Fruit fly (Drosophila melanogaster) whole organism, adult: Measurements from ENCODE around the gene EAChm.
A peak's percentile ranks its signal among the peaks of the same experiment; 100 is the strongest.

Source experiments
- CG11617 ChIP-seq: fragments of 200-800 bp; sonication (Bioruptor generic); optimal IDR thresholded peaks from 2 replicates; lab custom pipeline; 2017; ENCODE audit warnings: mild to moderate bottlenecking, missing biosample characterization, missing genetic modification reagents, missing genetic modification characterization
- CG12768 ChIP-seq: fragments of 200-800 bp; sonication (Bioruptor generic); optimal IDR thresholded peaks from 2 replicates; lab custom pipeline; 2017; ENCODE audit warnings: missing biosample characterization, missing genetic modification characterization, mild to moderate bottlenecking, moderate library complexity, missing genetic modification reagents
- CG14711 ChIP-seq: fragments of 200-800 bp; sonication (Bioruptor generic); optimal IDR thresholded peaks from 2 replicates; lab custom pipeline; 2018; ENCODE audit warnings: missing biosample characterization, mild to moderate bottlenecking, missing genetic modification characterization, moderate library complexity
- CG1620 ChIP-seq: fragments of 200-800 bp; sonication (Bioruptor generic); optimal IDR thresholded peaks from 2 replicates; lab custom pipeline; 2016; ENCODE audit warnings: missing biosample characterization, missing genetic modification characterization
- CG33017 ChIP-seq: fragments of 200-800 bp; sonication (Bioruptor generic); optimal IDR thresholded peaks from 2 replicates; lab custom pipeline; 2018; ENCODE audit warnings: missing biosample characterization, mild to moderate bottlenecking, missing genetic modification characterization, moderate library complexity
- CG5204 ChIP-seq: fragments of 200-800 bp; sonication (Bioruptor generic); optimal IDR thresholded peaks from 2 replicates; lab custom pipeline; 2016; ENCODE audit warnings: missing biosample characterization, missing genetic modification characterization
- CG7045 ChIP-seq: fragments of 200-800 bp; sonication (Bioruptor generic); optimal IDR thresholded peaks from 2 replicates; lab custom pipeline; 2017; ENCODE audit warnings: missing biosample characterization, mild to moderate bottlenecking, missing genetic modification characterization
- CG7101 ChIP-seq: fragments of 200-800 bp; sonication (Bioruptor generic); optimal IDR thresholded peaks from 2 replicates; lab custom pipeline; 2018; ENCODE audit warnings: missing biosample characterization, mild to moderate bottlenecking, missing genetic modification characterization, moderate library complexity
- Clk ChIP-seq: fragments of 200-800 bp; sonication (Bioruptor generic); optimal IDR thresholded peaks from 2 replicates; lab custom pipeline; 2017; ENCODE audit warnings: missing biosample characterization, missing genetic modification characterization
- Crg-1 ChIP-seq: fragments of 200-800 bp; sonication (Bioruptor generic); optimal IDR thresholded peaks from 2 replicates; lab custom pipeline; 2016; ENCODE audit warnings: missing biosample characterization, missing genetic modification characterization
- Hr96 ChIP-seq: fragments of 200-800 bp; sonication (Bioruptor generic); optimal IDR thresholded peaks from 2 replicates; lab custom pipeline; 2016; ENCODE audit warnings: missing biosample characterization, missing genetic modification characterization
- Mnt ChIP-seq: fragments of 200-800 bp; sonication (Bioruptor generic); optimal IDR thresholded peaks from 2 replicates; lab custom pipeline; 2016; ENCODE audit warnings: missing biosample characterization, mild to moderate bottlenecking, missing genetic modification characterization
- bab1 ChIP-seq: fragments of 200-800 bp; sonication (Bioruptor generic); optimal IDR thresholded peaks from 3 replicates; lab custom pipeline; 2019; ENCODE audit warnings: missing biosample characterization, mild to moderate bottlenecking, missing genetic modification characterization, moderate library complexity
- cic ChIP-seq: fragments of 200-800 bp; sonication (Bioruptor generic); optimal IDR thresholded peaks from 2 replicates; lab custom pipeline; 2017; ENCODE audit warnings: missing biosample characterization, mild to moderate bottlenecking, missing genetic modification characterization, moderate library complexity
- cnc ChIP-seq, 2 experiments: fragments of >200 bp; optimal IDR thresholded peaks; 2 replicates each; lab custom pipeline; 2017
- kay ChIP-seq: fragments of 200-800 bp; sonication (Bioruptor generic); peaks from one replicate; lab custom pipeline; 2016; ENCODE audit warnings: missing biosample characterization, missing genetic modification characterization, borderline replicate concordance
- ovo ChIP-seq: fragments of 200-800 bp; sonication (Bioruptor generic); optimal IDR thresholded peaks from 2 replicates; lab custom pipeline; 2016; ENCODE audit warnings: missing biosample characterization, missing genetic modification characterization
- pad ChIP-seq: fragments of 200-800 bp; sonication (Bioruptor generic); optimal IDR thresholded peaks from 3 replicates; lab custom pipeline; 2017; ENCODE audit warnings: missing biosample characterization, missing genetic modification characterization, mild to moderate bottlenecking, moderate library complexity, missing genetic modification reagents
- tj ChIP-seq: fragments of 200-800 bp; sonication (Bioruptor generic); optimal IDR thresholded peaks from 3 replicates; lab custom pipeline; 2017; ENCODE audit warnings: missing biosample characterization, mild to moderate bottlenecking, missing genetic modification characterization, moderate library complexity
- toe ChIP-seq: fragments of 200-800 bp; sonication (Bioruptor generic); optimal IDR thresholded peaks from 2 replicates; lab custom pipeline; 2016; ENCODE audit warnings: missing biosample characterization, missing genetic modification characterization

Gene EAChm

DNA sequence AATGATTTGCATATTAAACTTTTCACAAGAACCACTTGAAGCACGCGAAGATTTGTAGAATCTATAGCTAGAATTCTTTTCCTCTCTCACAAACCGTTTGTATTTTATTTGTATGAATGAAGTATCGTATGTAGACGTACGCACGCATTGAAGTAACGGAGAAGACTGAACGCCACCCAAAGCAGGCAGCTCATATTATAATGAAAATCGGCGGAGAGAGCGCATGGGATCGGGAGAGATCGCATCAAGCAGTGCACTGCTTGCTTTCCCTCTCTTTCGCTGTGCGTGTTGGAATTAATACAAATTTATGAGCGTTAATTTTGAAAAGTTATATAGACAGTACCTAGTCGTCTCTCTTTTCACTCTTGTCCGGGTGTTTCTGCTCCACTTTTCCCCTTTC is 24.7 kb downstream of the EAChm start:
- TF ChIP-seq cic (GFP tag; lab: Kevin White, UChicago): peak; percentile 26
- TF ChIP-seq CG33017 (tag; lab: Kevin White, UChicago): no peak

DNA sequence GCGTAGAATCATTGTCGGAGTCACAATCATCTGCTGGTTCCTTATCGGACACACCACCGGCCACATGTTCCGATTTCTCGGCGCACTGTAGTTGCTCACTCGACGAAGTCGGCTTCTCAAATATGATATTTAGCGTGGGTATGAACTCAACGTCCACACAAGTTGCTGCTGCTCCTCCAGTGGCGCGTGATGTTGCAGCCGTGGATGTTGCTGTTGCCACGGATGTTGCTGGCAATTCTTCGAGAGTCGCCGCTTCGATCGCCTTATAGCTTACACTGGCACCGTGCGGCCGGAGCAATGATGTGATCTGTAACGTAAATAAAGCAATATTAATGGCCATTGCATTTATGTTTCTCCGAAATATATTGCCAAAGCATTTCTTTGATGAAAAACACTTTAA is 29.7 kb downstream of the EAChm start:
- TF ChIP-seq ovo (GFP tag; lab: Kevin White, UChicago): no peak
- TF ChIP-seq pad (GFP tag; lab: Kevin White, UChicago): no peak
- TF ChIP-seq Hr96 (GFP tag; lab: Kevin White, UChicago): no peak
- no peak for TF ChIP-seq toe
- TF ChIP-seq kay (GFP tag; lab: Kevin White, UChicago): no peak
- TF ChIP-seq bab1 (GFP tag; lab: Kevin White, UChicago): no peak
- TF ChIP-seq Clk (GFP tag; lab: Kevin White, UChicago): no peak

DNA sequence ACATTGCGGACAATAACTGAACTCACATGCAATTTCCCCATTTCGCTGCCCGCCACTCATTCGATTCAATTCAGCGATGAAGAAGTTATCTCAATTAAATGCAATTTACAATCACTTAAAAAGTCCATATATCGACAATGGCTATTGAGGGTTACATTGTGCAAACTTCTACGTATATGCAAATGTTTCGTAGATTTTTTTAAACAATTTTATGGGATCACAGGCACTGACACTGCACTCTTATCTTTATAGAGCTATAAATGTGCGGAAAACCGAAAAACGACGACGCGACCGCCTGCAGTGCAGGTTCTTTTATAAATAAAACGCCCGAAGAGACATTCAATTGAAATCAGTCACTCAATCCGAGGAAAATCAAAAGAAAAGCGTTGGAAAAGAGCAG is 33.7 kb downstream of the EAChm start:
- TF ChIP-seq kay (GFP tag; lab: Kevin White, UChicago) (peak; percentile 27), CG12768 (no peak)

DNA sequence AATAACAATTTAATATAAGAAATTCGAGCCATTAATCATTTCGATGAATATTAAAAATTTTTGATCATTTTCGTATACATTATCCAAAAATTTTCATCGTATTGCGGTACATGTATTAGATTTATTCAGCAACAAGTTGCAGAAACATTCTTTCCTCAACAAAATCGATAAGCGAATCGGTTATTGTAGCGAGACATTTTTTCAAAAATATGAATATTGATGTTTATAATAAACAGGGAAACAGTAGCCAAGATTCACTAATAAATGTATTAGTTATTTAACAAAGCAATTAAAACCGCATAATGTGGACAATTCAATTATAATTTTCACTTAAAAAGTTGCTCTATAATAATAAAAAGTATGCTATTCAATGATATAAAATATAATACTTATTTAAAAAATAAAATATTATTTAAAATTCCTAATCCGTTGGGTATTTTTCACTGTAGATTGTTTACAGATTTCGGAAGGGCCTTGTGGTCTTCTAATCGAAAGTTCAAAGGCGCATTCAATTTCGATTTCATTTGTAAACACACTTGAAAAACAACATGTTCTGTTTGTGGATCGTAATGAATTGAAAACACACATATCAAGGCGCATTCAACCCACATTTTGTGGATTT is 34.6 kb downstream of the EAChm start:
- no peak for TF ChIP-seq tj
- no peak for TF ChIP-seq Mnt (GFP tag; lab: Kevin White, UChicago)
- TF ChIP-seq Clk (GFP tag; lab: Kevin White, UChicago): no peak
- no peak for TF ChIP-seq bab1 (GFP tag; lab: Kevin White, UChicago)
- TF ChIP-seq CG7101 (tag; lab: Kevin White, UChicago): no peak
- no peak for TF ChIP-seq toe
- no peak for TF ChIP-seq CG1620 (GFP tag; lab: Kevin White, UChicago)
- no peak for TF ChIP-seq kay (GFP tag; lab: Kevin White, UChicago)
- no peak for TF ChIP-seq CG14711
- no peak for TF ChIP-seq Crg-1 (GFP tag; lab: Kevin White, UChicago)
- no peak for TF ChIP-seq CG5204 (GFP tag; lab: Kevin White, UChicago)
- TF ChIP-seq Hr96 (GFP tag; lab: Kevin White, UChicago): no peak
- no peak for TF ChIP-seq pad (GFP tag; lab: Kevin White, UChicago)
- no peak for TF ChIP-seq cnc (optimal IDR thresholded peaks at IDR 0.05; lab: Kevin White, UChicago)
- no peak for TF ChIP-seq CG7045 (GFP tag; lab: Kevin White, UChicago)
- TF ChIP-seq CG33017 (tag; lab: Kevin White, UChicago): no peak

DNA sequence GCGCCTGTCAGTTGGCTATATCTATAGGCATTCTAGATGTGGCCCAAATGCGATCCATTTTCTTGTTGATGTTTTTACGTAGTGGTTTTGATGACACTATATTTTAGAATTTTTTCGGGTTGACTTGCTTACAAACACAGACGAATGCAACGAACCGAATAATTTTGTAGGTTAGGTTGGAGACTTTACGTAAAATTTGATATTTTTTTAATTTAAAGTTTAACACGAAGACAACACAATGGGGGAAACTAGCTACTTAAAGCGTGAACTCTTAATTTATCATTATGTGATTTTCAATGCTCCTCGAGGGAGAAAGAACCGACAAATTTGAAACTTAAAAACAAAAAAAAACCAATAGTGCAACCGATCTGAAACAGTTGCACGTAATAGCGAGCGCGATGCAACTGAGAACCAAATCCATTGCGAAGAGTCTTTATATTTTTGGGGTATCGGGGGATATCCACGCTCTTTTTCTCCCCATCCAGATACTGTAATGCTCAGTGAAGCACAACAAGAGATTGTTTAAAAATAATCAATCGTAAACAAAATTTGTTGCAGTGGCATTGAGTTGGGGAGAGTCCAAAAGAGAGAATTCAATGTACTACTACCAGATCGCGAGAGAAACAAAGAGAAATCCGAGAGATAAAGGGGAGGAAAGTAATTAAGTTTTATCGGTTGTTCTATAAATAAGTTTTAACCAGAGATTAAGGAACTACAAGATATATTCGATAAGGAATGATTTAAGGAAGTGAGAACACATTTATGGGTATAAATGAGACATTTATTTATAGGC is 35.5 kb downstream of the EAChm start:
- TF ChIP-seq Mnt (GFP tag; lab: Kevin White, UChicago) (no peak), CG7045 (GFP tag; lab: Kevin White, UChicago) (no peak)

DNA sequence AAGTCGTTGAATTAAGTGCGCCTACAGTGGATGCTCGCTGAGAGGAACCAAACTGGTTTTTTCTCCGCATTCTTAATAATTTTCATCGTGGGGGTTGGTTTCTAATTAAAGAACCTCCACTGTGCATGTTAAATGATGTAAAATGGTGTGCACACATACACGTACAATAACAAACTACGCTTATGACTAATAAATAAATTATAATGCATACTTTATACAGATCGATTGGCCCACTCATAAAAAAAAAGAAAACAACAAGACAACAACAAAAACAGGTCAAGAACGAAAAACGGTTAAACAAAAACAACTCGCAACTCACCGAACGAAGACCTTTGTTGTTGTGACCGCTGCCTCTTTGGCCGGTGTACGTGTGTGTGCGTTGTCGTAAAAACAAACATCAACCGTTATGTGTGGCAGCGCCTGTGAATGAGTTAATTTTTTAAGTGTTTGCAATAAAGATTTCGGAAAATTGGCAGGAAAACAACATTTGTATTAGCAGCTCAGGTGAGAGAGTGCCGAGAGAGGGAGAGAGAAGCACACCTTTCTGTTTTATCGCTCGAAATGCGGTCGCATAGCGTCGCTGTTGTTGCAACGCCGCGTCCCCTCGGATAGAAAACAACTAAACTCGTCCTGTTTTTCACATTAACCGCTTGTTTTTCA is 39.5 kb downstream of the EAChm start:
- TF ChIP-seq bab1 (GFP tag; lab: Kevin White, UChicago) (peak; percentile 29), CG14711 (no peak), CG11617 (GFP tag; lab: Kevin White, UChicago) (no peak), ovo (GFP tag; lab: Kevin White, UChicago) (peak; percentile 65), CG1620 (GFP tag; lab: Kevin White, UChicago) (no peak), Clk (GFP tag; lab: Kevin White, UChicago) (no peak), CG33017 (tag; lab: Kevin White, UChicago) (no peak), cnc (optimal IDR thresholded peaks at IDR 0.05; lab: Kevin White, UChicago) (no peak), toe (no peak), kay (GFP tag; lab: Kevin White, UChicago) (peak; percentile 44), pad (GFP tag; lab: Kevin White, UChicago) (no peak), Crg-1 (GFP tag; lab: Kevin White, UChicago) (no peak), Hr96 (GFP tag; lab: Kevin White, UChicago) (no peak), CG5204 (GFP tag; lab: Kevin White, UChicago) (no peak), Mnt (GFP tag; lab: Kevin White, UChicago) (no peak), CG7101 (tag; lab: Kevin White, UChicago) (no peak), tj (no peak), CG7045 (GFP tag; lab: Kevin White, UChicago) (no peak), cic (GFP tag; lab: Kevin White, UChicago) (no peak), CG12768 (peak; percentile 8)
